In the genomic region with DNA sequence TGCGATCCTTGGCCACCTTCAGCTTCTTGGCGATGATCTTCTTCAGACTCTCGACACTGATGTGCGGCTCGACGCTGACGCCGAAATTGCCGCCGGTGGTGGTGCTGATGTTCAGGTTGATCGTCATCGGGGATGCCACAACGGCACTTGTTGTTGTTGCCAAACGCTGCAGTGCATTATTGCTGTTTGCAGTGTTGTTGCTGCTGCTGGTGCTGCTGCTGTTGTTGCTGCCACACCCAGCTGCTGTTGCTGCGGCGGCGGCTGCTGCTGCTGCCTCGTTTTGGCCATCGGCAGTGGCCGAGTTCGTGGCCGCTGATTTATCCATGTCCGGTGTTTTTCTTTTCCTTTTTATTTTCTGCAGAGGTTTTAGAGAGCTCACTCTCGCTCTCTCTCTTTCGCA, we compare ENCODE assay signal across 4 fruit fly cellular contexts.
TF ChIP-seq lines count a peak whose summit lies in the region.

No protein-coding gene starts in this region.

- TF ChIP-seq CTCF in whole organism, embryonic (GFP tag; optimal IDR thresholded peaks at IDR 0.05; lab: Kevin White, UChicago) = no peak

TF ChIP-seq in whole organism, embryonic, 481 proteins besides CTCF, POLR2A, EP300 and RAD21:
- peak; percentile 91 for TF ChIP-seq CG4360 (GFP tag; IDR thresholded peaks at IDR 0.05; lab: Robert Waterston, UW)
- TF ChIP-seq Hmx (GFP tag; optimal IDR thresholded peaks at IDR 0.05; lab: Kevin White, UChicago) = no peak
- peak; percentile 23 for TF ChIP-seq sqz (GFP tag; optimal IDR thresholded peaks at IDR 0.05; lab: Kevin White, UChicago)

TF ChIP-seq in whole organism, prepupa, 60 proteins besides CTCF, POLR2A, EP300 and RAD21:
- TF ChIP-seq CG10669 (GFP tag; optimal IDR thresholded peaks at IDR 0.05; lab: Kevin White, UChicago) (no peak), fd59A (GFP tag; optimal IDR thresholded peaks at IDR 0.05; lab: Kevin White, UChicago) (no peak), CG11294 (GFP tag; IDR thresholded peaks at IDR 0.05; lab: Robert Waterston, UW) (no peak), CG34406 (GFP tag; optimal IDR thresholded peaks at IDR 0.05; lab: Kevin White, UChicago) (no peak), CG8119 (GFP tag; IDR thresholded peaks at IDR 0.05; lab: Robert Waterston, UW) (peak; percentile 33; the same call in 1 of the 3 replicates), fd85E (GFP tag; optimal IDR thresholded peaks at IDR 0.05; lab: Kevin White, UChicago) (no peak), Hr4 (GFP tag; optimal IDR thresholded peaks at IDR 0.05; lab: Kevin White, UChicago) (no peak)
TF ChIP-seq in whole organism, prepupa: peak in this region for 1.

TF ChIP-seq in whole organism, pupa, 21 proteins besides CTCF, POLR2A, EP300 and RAD21:
- TF ChIP-seq CG14655 (GFP tag; optimal IDR thresholded peaks at IDR 0.05; lab: Kevin White, UChicago) (peak; percentile 37), CG10348 (GFP tag; IDR thresholded peaks at IDR 0.05; lab: Robert Waterston, UW) (no peak), EcR (GFP tag; optimal IDR thresholded peaks at IDR 0.05; lab: Kevin White, UChicago) (no peak), CG8159 (tag; optimal IDR thresholded peaks at IDR 0.05; lab: Kevin White, UChicago) (no peak), rn (GFP tag; IDR thresholded peaks at IDR 0.05; lab: Robert Waterston, UW) (no peak), CG8301 (tag; optimal IDR thresholded peaks at IDR 0.05; lab: Kevin White, UChicago) (no peak), Snoo (tag; optimal IDR thresholded peaks at IDR 0.05; lab: Kevin White, UChicago) (no peak), CG13204 (GFP tag; optimal IDR thresholded peaks at IDR 0.05; lab: Kevin White, UChicago) (peak; percentile 51), CG4496 (GFP tag; IDR thresholded peaks at IDR 0.05; lab: Robert Waterston, UW) (no peak), CG32121 (GFP tag; IDR thresholded peaks at IDR 0.05; lab: Robert Waterston, UW) (peak; percentile 30; the same call in 1 of the 2 replicates), Ets98B (GFP tag; IDR thresholded peaks at IDR 0.05; lab: Robert Waterston, UW) (no peak)

TF ChIP-seq in whole organism, wandering third instar larva, 38 proteins besides CTCF, POLR2A, EP300 and RAD21:
- no peak for TF ChIP-seq Myc (optimal IDR thresholded peaks at IDR 0.05; lab: Kevin White, UChicago)
- TF ChIP-seq Hr83 (GFP tag; optimal IDR thresholded peaks at IDR 0.05; lab: Kevin White, UChicago; ENCODE audit: poor library complexity, severe bottlenecking) = no peak
- no peak for TF ChIP-seq Hr78 (GFP tag; optimal IDR thresholded peaks at IDR 0.05; lab: Kevin White, UChicago)
- TF ChIP-seq GATAd (GFP tag; optimal IDR thresholded peaks at IDR 0.05; lab: Kevin White, UChicago) = no peak
- no peak for TF ChIP-seq woc (GFP tag; optimal IDR thresholded peaks at IDR 0.05; lab: Kevin White, UChicago)
- TF ChIP-seq Dfd (GFP tag; optimal IDR thresholded peaks at IDR 0.05; lab: Kevin White, UChicago) = peak; percentile 69
- no peak for TF ChIP-seq CG9705 (GFP tag; optimal IDR thresholded peaks at IDR 0.05; lab: Kevin White, UChicago)
